Worm (Caenorhabditis elegans) whole organism, mixed stage, embryonic: ENCODE measurements around the gene F13H8.8.

ENCODE experiments used
- bed-3 ChIP-seq: fragments of 200-800 bp; sonication (Bioruptor generic); optimal IDR thresholded peaks from 3 replicates; lab custom pipeline; 2018; ENCODE audit warnings: mild to moderate bottlenecking, missing genetic modification characterization, moderate library complexity, missing compliant biosample characterization
- drap-1 ChIP-seq: fragments of 200-800 bp; sonication (Bioruptor generic); optimal IDR thresholded peaks from 3 replicates; lab custom pipeline; 2018; ENCODE audit warnings: mild to moderate bottlenecking, missing genetic modification characterization, missing compliant biosample characterization
- elt-1 ChIP-seq: sonication (generic microtip); optimal IDR thresholded peaks from 2 replicates; lab custom pipeline; 2017; ENCODE audit warnings: missing genetic modification characterization, mild to moderate bottlenecking, missing compliant biosample characterization, antibody characterized with exemption, moderate library complexity, borderline replicate concordance; ENCODE audit not compliant: insufficient read depth
- elt-3 ChIP-seq: fragments of 150-350 bp; optimal IDR thresholded peaks from 2 replicates; lab custom pipeline; 2014; ENCODE audit warnings: missing biosample characterization, missing genetic modification characterization
- lin-13 ChIP-seq: fragments of 150-350 bp; optimal IDR thresholded peaks from 2 replicates; lab custom pipeline; 2014; ENCODE audit warnings: missing biosample characterization, missing genetic modification characterization
- mab-5 ChIP-seq: fragments of 150-350 bp; optimal IDR thresholded peaks from 2 replicates; lab custom pipeline; 2014; ENCODE audit warnings: missing biosample characterization, missing genetic modification characterization
- pha-4 ChIP-seq: fragments of 150-350 bp; optimal IDR thresholded peaks from 2 replicates; lab custom pipeline; 2018; ENCODE audit warnings: missing biosample characterization, missing genetic modification reagents, missing genetic modification characterization
- snpc-4 ChIP-seq: fragments of 150-350 bp; optimal IDR thresholded peaks from 2 replicates; lab custom pipeline; 2014; ENCODE audit warnings: missing biosample characterization, missing genetic modification characterization
- zip-8 ChIP-seq: fragments of 150-350 bp; optimal IDR thresholded peaks from 2 replicates; lab custom pipeline; 2014; ENCODE audit warnings: missing biosample characterization, missing genetic modification characterization
- ztf-11 ChIP-seq: fragments of 150-350 bp; optimal IDR thresholded peaks from 2 replicates; lab custom pipeline; 2014; ENCODE audit warnings: missing biosample characterization, missing genetic modification characterization

- TF ChIP-seq ztf-11 (tag; lab: Kevin White, UChicago) (no peak), drap-1 (GFP tag; lab: Kevin White, UChicago) (no peak), elt-3 (tag; lab: Kevin White, UChicago) (no peak), pha-4 (no peak), bed-3 (GFP tag; lab: Kevin White, UChicago) (no peak), elt-1 (tag; lab: Kevin White, UChicago) (no peak), lin-13 (tag; lab: Kevin White, UChicago) (no peak), mab-5 (tag; lab: Kevin White, UChicago) (no peak), zip-8 (tag; lab: Kevin White, UChicago) (no peak), snpc-4 (tag; lab: Kevin White, UChicago) (no peak)
Observed at ce11 chrII:6248029-6248428, 19.9 kb downstream of the F13H8.8 start.
